Fruit fly (Drosophila melanogaster): Measurements from ENCODE around the gene LKRSDH.

Gene LKRSDH

DNA sequence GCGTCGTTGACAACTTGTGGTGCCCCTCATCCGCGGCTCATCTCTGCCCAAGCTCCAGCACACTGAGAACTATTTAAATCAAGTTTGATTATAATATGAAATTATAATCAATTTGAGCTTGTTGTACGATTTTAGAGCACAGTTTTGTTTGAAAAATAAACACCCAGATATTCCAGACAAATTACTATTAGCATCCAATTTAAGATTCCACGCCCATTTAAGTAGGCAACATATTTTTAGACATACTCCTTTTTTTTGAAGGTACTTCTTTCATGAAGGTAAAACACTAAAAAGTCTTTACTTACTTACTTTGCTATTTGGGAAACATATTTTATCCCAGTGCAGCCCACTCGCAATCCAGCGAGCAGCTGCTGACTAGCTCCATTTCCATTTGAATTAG is 42.3 kb upstream of the LKRSDH start:
- TF ChIP-seq dysf (GFP tag; IDR thresholded peaks at IDR 0.05), result peak; percentile 34; the same call in 1 of the 3 replicates
- TF ChIP-seq Awh (GFP tag; IDR thresholded peaks at IDR 0.05), result no peak
- peak; percentile 19 for TF ChIP-seq Med (GFP tag)
- TF ChIP-seq CG7839 (tag; optimal IDR thresholded peaks at IDR 0.05), result peak; percentile 44
- no peak for TF ChIP-seq kah (GFP tag; optimal IDR thresholded peaks at IDR 0.05)
- TF ChIP-seq wdn (GFP tag; IDR thresholded peaks at IDR 0.05), result no peak
- TF ChIP-seq CG17829 (tag; optimal IDR thresholded peaks at IDR 0.05), result no peak
- peak; percentile 30 for TF ChIP-seq cwo (GFP tag; optimal IDR thresholded peaks at IDR 0.05)
- TF ChIP-seq chn (GFP tag; optimal IDR thresholded peaks at IDR 0.05), result no peak
- no peak for TF ChIP-seq CG4328 (GFP tag; optimal IDR thresholded peaks at IDR 0.05)
- TF ChIP-seq Mad (GFP tag; optimal IDR thresholded peaks at IDR 0.05), result no peak
- peak; percentile 34; the same call in 1 of the 2 replicates for TF ChIP-seq lmd (GFP tag; IDR thresholded peaks at IDR 0.05)
- no peak for TF ChIP-seq eve (GFP tag; optimal IDR thresholded peaks at IDR 0.05)
- TF ChIP-seq CG7372 (GFP tag; IDR thresholded peaks at IDR 0.05), result no peak
- TF ChIP-seq CG7271 (tag; optimal IDR thresholded peaks at IDR 0.05), result no peak
- peak; percentile 10 for TF ChIP-seq org-1 (GFP tag; optimal IDR thresholded peaks at IDR 0.05)
- no peak for TF ChIP-seq danr (GFP tag; IDR thresholded peaks at IDR 0.05)
- TF ChIP-seq Hmx (GFP tag; optimal IDR thresholded peaks at IDR 0.05), result no peak
- no peak for TF ChIP-seq CG10431 (GFP tag; optimal IDR thresholded peaks at IDR 0.05)
- no peak for TF ChIP-seq shn (GFP tag; optimal IDR thresholded peaks at IDR 0.05)
- TF ChIP-seq CG18599 (GFP tag; optimal IDR thresholded peaks at IDR 0.05), result peak; percentile 18
- no peak for TF ChIP-seq MTF-1 (GFP tag; optimal IDR thresholded peaks at IDR 0.05; ENCODE audit: borderline replicate concordance)
- peak; percentile 27 for TF ChIP-seq CoRest (tag; optimal IDR thresholded peaks at IDR 0.05)
- no peak for TF ChIP-seq CG4617 (GFP tag; optimal IDR thresholded peaks at IDR 0.05; ENCODE audit: borderline replicate concordance)
- TF ChIP-seq trh (GFP tag; optimal IDR thresholded peaks at IDR 0.05), result no peak
- TF ChIP-seq pfk (GFP tag; optimal IDR thresholded peaks at IDR 0.05), result no peak
- no peak for TF ChIP-seq D (optimal IDR thresholded peaks at IDR 0.05)
- TF ChIP-seq D (GFP tag; optimal IDR thresholded peaks at IDR 0.05), result no peak
- 0 out of 2 replicates have a peak, but pooled peaks have one; percentile 15 for TF ChIP-seq CG9932 (GFP tag; IDR thresholded peaks at IDR 0.05)
- no peak for TF ChIP-seq yki (optimal IDR thresholded peaks at IDR 0.05)
- no peak for TF ChIP-seq sim (GFP tag; IDR thresholded peaks at IDR 0.05)
- no peak for TF ChIP-seq CG16813 (GFP tag; IDR thresholded peaks at IDR 0.05; ENCODE audit: partially characterized antibody)
- TF ChIP-seq CG2120 (GFP tag; optimal IDR thresholded peaks at IDR 0.05), result peak; percentile 53
- peak; percentile 32 for TF ChIP-seq Oli (tag; optimal IDR thresholded peaks at IDR 0.05)
- no peak for TF ChIP-seq CG1647 (GFP tag; optimal IDR thresholded peaks at IDR 0.05)
- no peak for TF ChIP-seq CG4730 (GFP tag; IDR thresholded peaks at IDR 0.05)
- no peak for TF ChIP-seq luna (GFP tag; optimal IDR thresholded peaks at IDR 0.05)
- no peak for TF ChIP-seq CG12236 (GFP tag; optimal IDR thresholded peaks at IDR 0.05)
- no peak for TF ChIP-seq gcm2 (GFP tag; optimal IDR thresholded peaks at IDR 0.05)
- no peak for TF ChIP-seq ems (GFP tag; optimal IDR thresholded peaks at IDR 0.05)
- TF ChIP-seq ttk (GFP tag; IDR thresholded peaks at IDR 0.05), result no peak
- TF ChIP-seq Fer1 (GFP tag; optimal IDR thresholded peaks at IDR 0.05), result peak; percentile 4
- TF ChIP-seq CG4854 (GFP tag; optimal IDR thresholded peaks at IDR 0.05), result no peak
- no peak for TF ChIP-seq Hr78 (GFP tag; optimal IDR thresholded peaks at IDR 0.05)
- no peak for TF ChIP-seq unc-4 (GFP tag; IDR thresholded peaks at IDR 0.05; ENCODE audit: partially characterized antibody)
- TF ChIP-seq hb (GFP tag; IDR thresholded peaks at IDR 0.05; ENCODE audit: partially characterized antibody), result no peak
- no peak for TF ChIP-seq kni (GFP tag; optimal IDR thresholded peaks at IDR 0.05)
- no peak for TF ChIP-seq CG12744 (GFP tag; optimal IDR thresholded peaks at IDR 0.05)
- TF ChIP-seq gem (tag; optimal IDR thresholded peaks at IDR 0.05), result peak; percentile 37
- no peak for TF ChIP-seq CG13296 (GFP tag; optimal IDR thresholded peaks at IDR 0.05)
- no peak for TF ChIP-seq CG6254 (GFP tag; optimal IDR thresholded peaks at IDR 0.05)
- no peak for TF ChIP-seq Dll (GFP tag; IDR thresholded peaks at IDR 0.05; ENCODE audit: partially characterized antibody)
